Fruit fly (Drosophila melanogaster): Measurements from ENCODE around the gene CG34170.

- TF ChIP-seq Crg-1 (GFP tag; optimal IDR thresholded peaks at IDR 0.05) (no peak), kay (GFP tag; ENCODE audit: borderline replicate concordance) (no peak), pad (GFP tag; optimal IDR thresholded peaks at IDR 0.05) (no peak), Clk (GFP tag; optimal IDR thresholded peaks at IDR 0.05) (no peak), cic (GFP tag; optimal IDR thresholded peaks at IDR 0.05) (no peak), cnc (optimal IDR thresholded peaks at IDR 0.05) (no peak), CG11617 (GFP tag; optimal IDR thresholded peaks at IDR 0.05) (no peak), CG5204 (GFP tag; optimal IDR thresholded peaks at IDR 0.05) (no peak), CG1620 (GFP tag; optimal IDR thresholded peaks at IDR 0.05) (no peak), CG33017 (tag; optimal IDR thresholded peaks at IDR 0.05) (no peak), toe (GFP tag; optimal IDR thresholded peaks at IDR 0.05) (no peak)
Measured at dm6 chr2L:17269740-17270139, 41.9 kb downstream of the CG34170 start.

Data from whole organism, adult.